In genomic region chr3R:10144103-10144998, dm6 we compare ENCODE assay signal across 1 fruit fly cellular context.
TF ChIP-seq lines count a peak whose summit lies in the region.

Gene TAF1B, minus strand, starts transcription at chr3R:10144184.
Gene Invadolysin, plus strand, starts transcription at chr3R:10144668.

TF ChIP-seq in whole organism, embryonic, 481 proteins besides CTCF, POLR2A, EP300 and RAD21 (continued from another document and continues in another):
- TF ChIP-seq ase (GFP tag; IDR thresholded peaks at IDR 0.05; lab: Robert Waterston, UW): no peak; the same call in 2 of the 3 replicates
- peak; percentile 33 for TF ChIP-seq CG17328 (GFP tag; IDR thresholded peaks at IDR 0.05; lab: Robert Waterston, UW)
- TF ChIP-seq inv (GFP tag; IDR thresholded peaks at IDR 0.05; lab: Robert Waterston, UW; ENCODE audit: partially characterized antibody): peak; percentile 94
- peak; percentile 93 for TF ChIP-seq sna (GFP tag; IDR thresholded peaks at IDR 0.05; lab: Robert Waterston, UW; ENCODE audit: partially characterized antibody)
- no peak for TF ChIP-seq CG8388 (GFP tag; optimal IDR thresholded peaks at IDR 0.05; lab: Kevin White, UChicago)
- peak; percentile 38 for TF ChIP-seq CG17186 (GFP tag; optimal IDR thresholded peaks at IDR 0.05; lab: Kevin White, UChicago)
- no peak for TF ChIP-seq Abd-B (GFP tag; optimal IDR thresholded peaks at IDR 0.05; lab: Kevin White, UChicago)
- peak; percentile 15; the same call in 1 of the 2 replicates for TF ChIP-seq ara (GFP tag; IDR thresholded peaks at IDR 0.05; lab: Robert Waterston, UW)
- TF ChIP-seq Atf6 (GFP tag; IDR thresholded peaks at IDR 0.05; lab: Robert Waterston, UW): peak; percentile 61; the same call in 1 of the 2 replicates
- peak; percentile 31 for TF ChIP-seq Side (GFP tag; optimal IDR thresholded peaks at IDR 0.05; lab: Kevin White, UChicago)
- TF ChIP-seq CG10654 (GFP tag; optimal IDR thresholded peaks at IDR 0.05; lab: Kevin White, UChicago): peak; percentile 17
- no peak for TF ChIP-seq ap (GFP tag; IDR thresholded peaks at IDR 0.05; lab: Robert Waterston, UW)
- no peak for TF ChIP-seq CG4730 (GFP tag; IDR thresholded peaks at IDR 0.05; lab: Robert Waterston, UW)
- TF ChIP-seq CG17385 (GFP tag; optimal IDR thresholded peaks at IDR 0.05; lab: Kevin White, UChicago): peak; percentile 12
- no peak for TF ChIP-seq Atf-2 (GFP tag; optimal IDR thresholded peaks at IDR 0.05; lab: Kevin White, UChicago)
- no peak for TF ChIP-seq CG17802 (tag; optimal IDR thresholded peaks at IDR 0.05; lab: Kevin White, UChicago)
- TF ChIP-seq CG17912 (GFP tag; optimal IDR thresholded peaks at IDR 0.05; lab: Kevin White, UChicago): no peak
- TF ChIP-seq Hr51 (GFP tag; optimal IDR thresholded peaks at IDR 0.05; lab: Kevin White, UChicago): peak in 1 of 2 experiments; percentile 57
- no peak for TF ChIP-seq CG12299 (tag; optimal IDR thresholded peaks at IDR 0.05; lab: Kevin White, UChicago)
- TF ChIP-seq CG14667 (GFP tag; IDR thresholded peaks at IDR 0.05; lab: Robert Waterston, UW): no peak
- peak; percentile 87 for TF ChIP-seq Ets65A (GFP tag; lab: Kevin White, UChicago)
- peak; percentile 60 for TF ChIP-seq Sox102F (GFP tag; optimal IDR thresholded peaks at IDR 0.05; lab: Kevin White, UChicago)
- peak; percentile 79 for TF ChIP-seq MESR4 (GFP tag; optimal IDR thresholded peaks at IDR 0.05; lab: Kevin White, UChicago)
- TF ChIP-seq otp (GFP tag; IDR thresholded peaks at IDR 0.05; lab: Robert Waterston, UW): 0 out of 3 replicates have a peak, but pooled peaks have one; percentile 63
- peak; percentile 15 for TF ChIP-seq fd64A (GFP tag; optimal IDR thresholded peaks at IDR 0.05; lab: Kevin White, UChicago)
- no peak for TF ChIP-seq CG9876 (GFP tag; optimal IDR thresholded peaks at IDR 0.05; lab: Kevin White, UChicago)
- TF ChIP-seq CG33557 (GFP tag; optimal IDR thresholded peaks at IDR 0.05; lab: Kevin White, UChicago): no peak
- no peak for TF ChIP-seq sens-2 (GFP tag; IDR thresholded peaks at IDR 0.05; lab: Robert Waterston, UW)
- peak; percentile 40 for TF ChIP-seq CG9817 (tag; optimal IDR thresholded peaks at IDR 0.05; lab: Kevin White, UChicago)
- TF ChIP-seq CG4282 (GFP tag; optimal IDR thresholded peaks at IDR 0.05; lab: Kevin White, UChicago): no peak
- TF ChIP-seq her (GFP tag; optimal IDR thresholded peaks at IDR 0.05; lab: Kevin White, UChicago): peak; percentile 59
- TF ChIP-seq tin (GFP tag; optimal IDR thresholded peaks at IDR 0.05; lab: Kevin White, UChicago): peak; percentile 20
- peak; percentile 15 for TF ChIP-seq run (tag; optimal IDR thresholded peaks at IDR 0.05; lab: Kevin White, UChicago)
- peak; percentile 73 for TF ChIP-seq CG14860 (GFP tag; IDR thresholded peaks at IDR 0.05; lab: Robert Waterston, UW; ENCODE audit: partially characterized antibody)
- peak; percentile 90 for TF ChIP-seq Doc3 (GFP tag; IDR thresholded peaks at IDR 0.05; lab: Robert Waterston, UW; ENCODE audit: partially characterized antibody)
- peak; percentile 94 for TF ChIP-seq Jarid2 (GFP tag; optimal IDR thresholded peaks at IDR 0.05; lab: Kevin White, UChicago)
- TF ChIP-seq CG13424 (tag; optimal IDR thresholded peaks at IDR 0.05; lab: Kevin White, UChicago): peak; percentile 56
- no peak for TF ChIP-seq maf-S (GFP tag; optimal IDR thresholded peaks at IDR 0.05; lab: Kevin White, UChicago)
- peak; percentile 84 for TF ChIP-seq CG14710 (tag; optimal IDR thresholded peaks at IDR 0.05; lab: Kevin White, UChicago)
- TF ChIP-seq nau (GFP tag; optimal IDR thresholded peaks at IDR 0.05; lab: Kevin White, UChicago): no peak
- peak; percentile 62 for TF ChIP-seq vvl (GFP tag; IDR thresholded peaks at IDR 0.05; lab: Robert Waterston, UW)
- TF ChIP-seq CG2199 (GFP tag; IDR thresholded peaks at IDR 0.05; lab: Robert Waterston, UW): no peak
- peak; percentile 64 for TF ChIP-seq corto (GFP tag; optimal IDR thresholded peaks at IDR 0.05; lab: Kevin White, UChicago)
- TF ChIP-seq CG3281 (GFP tag; optimal IDR thresholded peaks at IDR 0.05; lab: Kevin White, UChicago): peak; percentile 15
- peak; percentile 76 for TF ChIP-seq CG1603 (tag; optimal IDR thresholded peaks at IDR 0.05; lab: Kevin White, UChicago)
- peak; percentile 42 for TF ChIP-seq Fer1 (GFP tag; optimal IDR thresholded peaks at IDR 0.05; lab: Kevin White, UChicago)
- TF ChIP-seq hth (optimal IDR thresholded peaks at IDR 0.05; lab: Kevin White, UChicago): no peak
- no peak for TF ChIP-seq ssp (GFP tag; IDR thresholded peaks at IDR 0.05; lab: Robert Waterston, UW)
- TF ChIP-seq CG33213 (GFP tag; optimal IDR thresholded peaks at IDR 0.05; lab: Kevin White, UChicago): peak; percentile 79
- no peak for TF ChIP-seq sc (optimal IDR thresholded peaks at IDR 0.05; lab: Kevin White, UChicago)
- no peak for TF ChIP-seq sc (GFP tag; optimal IDR thresholded peaks at IDR 0.05; lab: Kevin White, UChicago)
- TF ChIP-seq ham (GFP tag; IDR thresholded peaks at IDR 0.05; lab: Robert Waterston, UW): no peak
- TF ChIP-seq psq (GFP tag; optimal IDR thresholded peaks at IDR 0.05; lab: Kevin White, UChicago): no peak
- TF ChIP-seq exex (tag; optimal IDR thresholded peaks at IDR 0.05; lab: Kevin White, UChicago): peak; percentile 36
- TF ChIP-seq CG31365 (tag; optimal IDR thresholded peaks at IDR 0.05; lab: Kevin White, UChicago): peak; percentile 54
- no peak for TF ChIP-seq CG15479 (GFP tag; optimal IDR thresholded peaks at IDR 0.05; lab: Kevin White, UChicago)
- TF ChIP-seq lab (GFP tag; optimal IDR thresholded peaks at IDR 0.05; lab: Kevin White, UChicago): peak; percentile 47
- no peak for TF ChIP-seq en (GFP tag; optimal IDR thresholded peaks at IDR 0.05; lab: Kevin White, UChicago)
- peak; percentile 81 for TF ChIP-seq CG12391 (tag; optimal IDR thresholded peaks at IDR 0.05; lab: Kevin White, UChicago)
- TF ChIP-seq ranshi (GFP tag; IDR thresholded peaks at IDR 0.05; lab: Robert Waterston, UW): peak; percentile 37; the same call in 1 of the 2 replicates
- no peak for TF ChIP-seq Asciz (GFP tag; optimal IDR thresholded peaks at IDR 0.05; lab: Kevin White, UChicago)
- TF ChIP-seq zf30C (GFP tag; optimal IDR thresholded peaks at IDR 0.05; lab: Kevin White, UChicago): peak; percentile 14
- peak; percentile 61 for TF ChIP-seq CG11504 (tag; optimal IDR thresholded peaks at IDR 0.05; lab: Kevin White, UChicago)
- TF ChIP-seq sqz (GFP tag; optimal IDR thresholded peaks at IDR 0.05; lab: Kevin White, UChicago): no peak
- TF ChIP-seq CG11093 (GFP tag; IDR thresholded peaks at IDR 0.05; lab: Robert Waterston, UW): no peak
- peak; percentile 80 for TF ChIP-seq stwl (tag; optimal IDR thresholded peaks at IDR 0.05; lab: Kevin White, UChicago)
- TF ChIP-seq ftz-f1 (GFP tag; optimal IDR thresholded peaks at IDR 0.05; lab: Kevin White, UChicago): peak; percentile 68
- peak; percentile 57 for TF ChIP-seq CG12155 (GFP tag; optimal IDR thresholded peaks at IDR 0.05; lab: Kevin White, UChicago)
- peak; percentile 57 for TF ChIP-seq mirr (GFP tag; optimal IDR thresholded peaks at IDR 0.05; lab: Kevin White, UChicago)
- peak; percentile 72 for TF ChIP-seq CG17829 (tag; optimal IDR thresholded peaks at IDR 0.05; lab: Kevin White, UChicago)
- TF ChIP-seq ab (GFP tag; optimal IDR thresholded peaks at IDR 0.05; lab: Kevin White, UChicago): no peak
- peak; percentile 51 for TF ChIP-seq CG10147 (GFP tag; optimal IDR thresholded peaks at IDR 0.05; lab: Kevin White, UChicago)
- TF ChIP-seq CkIIα-i1 (GFP tag; IDR thresholded peaks at IDR 0.05; lab: Robert Waterston, UW): no peak
- TF ChIP-seq CG32532 (GFP tag; IDR thresholded peaks at IDR 0.05; lab: Robert Waterston, UW): peak; percentile 54
- TF ChIP-seq CG14050 (GFP tag; IDR thresholded peaks at IDR 0.05; lab: Robert Waterston, UW): no peak; the same call in 2 of the 3 replicates
- TF ChIP-seq Dp (GFP tag; optimal IDR thresholded peaks at IDR 0.05; lab: Kevin White, UChicago): peak; percentile 89
- TF ChIP-seq crol (GFP tag; IDR thresholded peaks at IDR 0.05; lab: Robert Waterston, UW): peak; percentile 94
- peak; percentile 80 for TF ChIP-seq vnd (GFP tag; IDR thresholded peaks at IDR 0.05; lab: Robert Waterston, UW; ENCODE audit: partially characterized antibody)
- TF ChIP-seq CG6813 (GFP tag; optimal IDR thresholded peaks at IDR 0.05; lab: Kevin White, UChicago): peak; percentile 8
- no peak for TF ChIP-seq hkb (optimal IDR thresholded peaks at IDR 0.05; lab: Kevin White, UChicago)
- peak; percentile 45 for TF ChIP-seq hkb (GFP tag; IDR thresholded peaks at IDR 0.05; lab: Robert Waterston, UW)
- no peak for TF ChIP-seq bigmax (GFP tag; optimal IDR thresholded peaks at IDR 0.05; lab: Kevin White, UChicago)
- TF ChIP-seq H2.0 (GFP tag; IDR thresholded peaks at IDR 0.05; lab: Robert Waterston, UW): peak; percentile 14; the same call in 1 of the 2 replicates
- TF ChIP-seq CG10431 (GFP tag; optimal IDR thresholded peaks at IDR 0.05; lab: Kevin White, UChicago): peak; percentile 73
- TF ChIP-seq Hmr (GFP tag; optimal IDR thresholded peaks at IDR 0.05; lab: Kevin White, UChicago): peak; percentile 78
- no peak for TF ChIP-seq CG6654 (GFP tag; optimal IDR thresholded peaks at IDR 0.05; lab: Kevin White, UChicago)
- TF ChIP-seq sens (GFP tag; lab: Kevin White, UChicago): peak; percentile 94
- TF ChIP-seq ash1 (GFP tag; optimal IDR thresholded peaks at IDR 0.05; lab: Kevin White, UChicago): no peak
- TF ChIP-seq NC2β (GFP tag; optimal IDR thresholded peaks at IDR 0.05; lab: Kevin White, UChicago): peak; percentile 46
- no peak for TF ChIP-seq jing (GFP tag; optimal IDR thresholded peaks at IDR 0.05; lab: Kevin White, UChicago)
- no peak for TF ChIP-seq Bteb2 (GFP tag; optimal IDR thresholded peaks at IDR 0.05; lab: Kevin White, UChicago)
- peak; percentile 52 for TF ChIP-seq Antp (GFP tag; optimal IDR thresholded peaks at IDR 0.05; lab: Kevin White, UChicago)
- peak; percentile 32 for TF ChIP-seq CrebB (tag; optimal IDR thresholded peaks at IDR 0.05; lab: Kevin White, UChicago)
- TF ChIP-seq CG11085 (GFP tag; IDR thresholded peaks at IDR 0.05; lab: Robert Waterston, UW): 0 out of 2 replicates have a peak, but pooled peaks have one; percentile 40
- no peak for TF ChIP-seq CG9215 (GFP tag; IDR thresholded peaks at IDR 0.05; lab: Robert Waterston, UW)
- TF ChIP-seq CG31224 (GFP tag; IDR thresholded peaks at IDR 0.05; lab: Robert Waterston, UW): no peak
- peak; percentile 17 for TF ChIP-seq CG7928 (GFP tag; optimal IDR thresholded peaks at IDR 0.05; lab: Kevin White, UChicago)
- peak; percentile 57 for TF ChIP-seq Hand (GFP tag; optimal IDR thresholded peaks at IDR 0.05; lab: Kevin White, UChicago)
- no peak for TF ChIP-seq CG5953 (GFP tag; IDR thresholded peaks at IDR 0.05; lab: Robert Waterston, UW)
- TF ChIP-seq chif (GFP tag; optimal IDR thresholded peaks at IDR 0.05; lab: Kevin White, UChicago): peak in 1 of 2 experiments; percentile 45
- TF ChIP-seq CG13775 (GFP tag; optimal IDR thresholded peaks at IDR 0.05; lab: Kevin White, UChicago): peak; percentile 62
- no peak for TF ChIP-seq vfl (GFP tag; optimal IDR thresholded peaks at IDR 0.05; lab: Kevin White, UChicago)
- TF ChIP-seq cad (GFP tag; optimal IDR thresholded peaks at IDR 0.05; lab: Kevin White, UChicago): no peak
- TF ChIP-seq h (optimal IDR thresholded peaks at IDR 0.05; lab: Kevin White, UChicago): no peak
- TF ChIP-seq chinmo (GFP tag; IDR thresholded peaks at IDR 0.05; lab: Robert Waterston, UW; ENCODE audit: partially characterized antibody): peak; percentile 92; the same call in 3 of the 4 replicates
- peak; percentile 19 for TF ChIP-seq zen (tag; optimal IDR thresholded peaks at IDR 0.05; lab: Kevin White, UChicago)
- TF ChIP-seq Spps (tag; optimal IDR thresholded peaks at IDR 0.05; lab: Kevin White, UChicago): no peak
- no peak for TF ChIP-seq CG12236 (GFP tag; optimal IDR thresholded peaks at IDR 0.05; lab: Kevin White, UChicago)
- TF ChIP-seq nerfin-1 (tag; optimal IDR thresholded peaks at IDR 0.05; lab: Kevin White, UChicago): peak; percentile 58
- TF ChIP-seq CG1832 (GFP tag; optimal IDR thresholded peaks at IDR 0.05; lab: Kevin White, UChicago): no peak
- peak; percentile 53 for TF ChIP-seq nerfin-2 (GFP tag; IDR thresholded peaks at IDR 0.05; lab: Robert Waterston, UW; ENCODE audit: partially characterized antibody)
- no peak for TF ChIP-seq CG15073 (GFP tag; optimal IDR thresholded peaks at IDR 0.05; lab: Kevin White, UChicago)
- TF ChIP-seq kay (GFP tag; optimal IDR thresholded peaks at IDR 0.05; lab: Kevin White, UChicago): peak; percentile 2
- peak; percentile 87 for TF ChIP-seq Lhr (GFP tag; optimal IDR thresholded peaks at IDR 0.05; lab: Kevin White, UChicago)
- TF ChIP-seq CG8478 (optimal IDR thresholded peaks at IDR 0.05; lab: Kevin White, UChicago): no peak
- no peak for TF ChIP-seq CG11723 (GFP tag; optimal IDR thresholded peaks at IDR 0.05; lab: Kevin White, UChicago)
- no peak for TF ChIP-seq Bdp1 (GFP tag; optimal IDR thresholded peaks at IDR 0.05; lab: Kevin White, UChicago)
- TF ChIP-seq CG32772 (GFP tag; IDR thresholded peaks at IDR 0.05; lab: Robert Waterston, UW): peak; percentile 33; the same call in 1 of the 2 replicates
- TF ChIP-seq CG8290 (GFP tag; optimal IDR thresholded peaks at IDR 0.05; lab: Kevin White, UChicago): peak; percentile 57
- TF ChIP-seq CG8290 (tag; optimal IDR thresholded peaks at IDR 0.05; lab: Kevin White, UChicago): peak in 1 of 2 experiments; percentile 76
- TF ChIP-seq wdn (GFP tag; IDR thresholded peaks at IDR 0.05; lab: Robert Waterston, UW): peak; percentile 13; the same call in 1 of the 2 replicates
- peak; percentile 25; the same call in 1 of the 3 replicates for TF ChIP-seq Dbx (GFP tag; IDR thresholded peaks at IDR 0.05; lab: Robert Waterston, UW)
- no peak for TF ChIP-seq Nf-YA (GFP tag; IDR thresholded peaks at IDR 0.05; lab: Robert Waterston, UW)
- peak; percentile 9 for TF ChIP-seq cato (GFP tag; optimal IDR thresholded peaks at IDR 0.05; lab: Kevin White, UChicago; ENCODE audit: borderline replicate concordance)
- no peak for TF ChIP-seq da (GFP tag; optimal IDR thresholded peaks at IDR 0.05; lab: Kevin White, UChicago)
- peak; percentile 48 for TF ChIP-seq Elba2 (GFP tag; optimal IDR thresholded peaks at IDR 0.05; lab: Kevin White, UChicago)
- TF ChIP-seq CG1602 (GFP tag; optimal IDR thresholded peaks at IDR 0.05; lab: Kevin White, UChicago): peak; percentile 66
- peak; percentile 45; the same call in 1 of the 2 replicates for TF ChIP-seq cas (GFP tag; IDR thresholded peaks at IDR 0.05; lab: Robert Waterston, UW)
- no peak for TF ChIP-seq br (optimal IDR thresholded peaks at IDR 0.05; lab: Kevin White, UChicago)
- TF ChIP-seq Dip2 (GFP tag; IDR thresholded peaks at IDR 0.05; lab: Robert Waterston, UW): no peak
- peak; percentile 61 for TF ChIP-seq CG8924 (tag; optimal IDR thresholded peaks at IDR 0.05; lab: Kevin White, UChicago)
- no peak for TF ChIP-seq MTF-1 (GFP tag; optimal IDR thresholded peaks at IDR 0.05; lab: Kevin White, UChicago; ENCODE audit: borderline replicate concordance)
